Worm (Caenorhabditis elegans): ENCODE results near the gene elt-3.

ce11 chrX:13974448-13975071 lies 39.9 kb downstream of the elt-3 start:
- TF ChIP-seq jun-1 (tag; optimal IDR thresholded peaks at IDR 0.05): no peak
- TF ChIP-seq mdl-1 (tag; optimal IDR thresholded peaks at IDR 0.05): no peak
- peak; percentile 58 for TF ChIP-seq lin-14 (GFP tag; optimal IDR thresholded peaks at IDR 0.05)
- no peak for TF ChIP-seq lin-15B (tag; optimal IDR thresholded peaks at IDR 0.05)
- no peak for TF ChIP-seq sox-4 (tag; optimal IDR thresholded peaks at IDR 0.05)
- TF ChIP-seq pag-3 (tag; optimal IDR thresholded peaks at IDR 0.05; ENCODE audit: borderline replicate concordance, insufficient read depth): no peak
- no peak for TF ChIP-seq nhr-47 (tag; optimal IDR thresholded peaks at IDR 0.05)
- no peak for TF ChIP-seq ztf-4 (tag; optimal IDR thresholded peaks at IDR 0.05)
- TF ChIP-seq ces-1 (GFP tag; optimal IDR thresholded peaks at IDR 0.05): no peak
- no peak for TF ChIP-seq unc-30 (tag; optimal IDR thresholded peaks at IDR 0.05)

Measured in whole organism, L1 larva.